Worm (Caenorhabditis elegans): ENCODE measurements around the gene Y43F8B.2.

DNA sequence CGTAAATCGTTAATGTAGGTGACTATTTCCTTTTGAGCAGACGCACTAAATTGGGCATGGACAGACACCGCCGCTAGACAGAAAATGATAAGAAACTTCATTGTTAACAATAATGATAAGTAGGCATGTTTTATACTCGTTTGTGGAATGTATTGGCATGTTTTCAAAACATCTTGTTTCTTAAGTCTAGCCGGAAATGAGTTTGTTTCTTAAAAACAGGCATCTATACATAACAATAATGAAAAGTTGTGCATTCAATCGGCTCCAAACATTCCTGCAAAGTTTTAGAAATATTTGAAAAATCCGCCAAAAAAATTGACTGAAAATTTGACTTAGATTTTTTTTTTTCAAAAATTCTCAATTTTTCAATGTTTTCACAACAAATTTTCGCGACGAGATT is 37.3 kb downstream of the Y43F8B.2 start, which contains the start of gene scl-21:
- TF ChIP-seq med-1 (GFP tag; optimal IDR thresholded peaks at IDR 0.05; ENCODE audit: insufficient read depth): no peak
- TF ChIP-seq ref-1 (GFP tag; conservative IDR thresholded peaks at IDR 0.05): no peak
- no peak for TF ChIP-seq ztf-29 (GFP tag; IDR thresholded peaks at IDR 0.05)
- TF ChIP-seq cog-1 (tag; optimal IDR thresholded peaks at IDR 0.05): no peak
- TF ChIP-seq T22C8.4 (GFP tag; IDR thresholded peaks at IDR 0.05): no peak
